Worm (Caenorhabditis elegans): ENCODE results near the gene set-3.
"Not testable (repeated sequence)": the region's sequence is repeated elsewhere in the genome, so short reads cannot be mapped to it uniquely, and the experiment has no call there.

The set-3 gene

ce11 chrIII:9682729-9683128 lies 11.6 kb downstream of the set-3 start, which contains the start of gene C07A9.5:
Gene C07A9.5, minus strand, starts transcription at chrIII:9682829.
- not testable (repeated sequence) for TF ChIP-seq zag-1, nhr-11, ZK546.5 (tag; optimal IDR thresholded peaks at IDR 0.05)

ce11 chrIII:9681206-9681605 lies 13.2 kb downstream of the set-3 start, which contains the start of gene C07A9.13:
Gene C07A9.13, minus strand, starts transcription at chrIII:9681306.
- not testable (repeated sequence) for TF ChIP-seq mbf-1 (tag; optimal IDR thresholded peaks at IDR 0.05); unc-55 (GFP tag; optimal IDR thresholded peaks at IDR 0.05); elt-1 (tag; optimal IDR thresholded peaks at IDR 0.05)

- TF ChIP-seq nhr-11 (tag; optimal IDR thresholded peaks at IDR 0.05) (no peak), ceh-16 (tag; optimal IDR thresholded peaks at IDR 0.05) (no peak), aly-2 (tag; optimal IDR thresholded peaks at IDR 0.05) (no peak), egl-27 (tag; optimal IDR thresholded peaks at IDR 0.05) (no peak), mdl-1 (tag; optimal IDR thresholded peaks at IDR 0.05) (no peak), skn-1 (tag; optimal IDR thresholded peaks at IDR 0.05) (no peak), nhr-21 (tag; optimal IDR thresholded peaks at IDR 0.05) (no peak), blmp-1 (tag; optimal IDR thresholded peaks at IDR 0.05; ENCODE audit: insufficient read depth) (no peak), F13H6.1 (tag; optimal IDR thresholded peaks at IDR 0.05) (no peak), R02D3.7 (tag; optimal IDR thresholded peaks at IDR 0.05) (no peak), lsy-2 (tag; optimal IDR thresholded peaks at IDR 0.05) (no peak), sem-4 (tag; optimal IDR thresholded peaks at IDR 0.05) (no peak), sma-9 (GFP tag; optimal IDR thresholded peaks at IDR 0.05) (no peak), sma-9 (tag; optimal IDR thresholded peaks at IDR 0.05) (no peak), lin-39 (tag; optimal IDR thresholded peaks at IDR 0.05) (no peak), unc-39 (tag; optimal IDR thresholded peaks at IDR 0.05) (no peak)
Observed at ce11 chrIII:9678819-9679218, 15.6 kb downstream of the set-3 start, which contains the start of gene ugt-60. Gene ugt-60, minus strand, starts transcription at chrIII:9679051.

ce11 chrIII:9669546-9669945 lies 24.8 kb downstream of the set-3 start:
- TF ChIP-seq nhr-11 (tag; optimal IDR thresholded peaks at IDR 0.05) (no peak), ZK546.5 (tag; optimal IDR thresholded peaks at IDR 0.05) (no peak), lin-39 (tag; optimal IDR thresholded peaks at IDR 0.05) (no peak)

ce11 chrIII:9667591-9668265 lies 26.6 kb downstream of the set-3 start, which contains the start of gene C07A9.9:
Gene C07A9.9, minus strand, starts transcription at chrIII:9667641.
- TF ChIP-seq dmd-4 (tag; optimal IDR thresholded peaks at IDR 0.05) (no peak), nhr-25 (tag; optimal IDR thresholded peaks at IDR 0.05) (peak; percentile 61), elt-1 (tag; optimal IDR thresholded peaks at IDR 0.05) (no peak), nhr-23 (tag; optimal IDR thresholded peaks at IDR 0.05) (no peak), mbf-1 (tag; optimal IDR thresholded peaks at IDR 0.05) (no peak), mdl-1 (tag; optimal IDR thresholded peaks at IDR 0.05) (peak; percentile 33 to 55), gmeb-1 (tag; optimal IDR thresholded peaks at IDR 0.05) (peak; percentile 41), sma-9 (GFP tag; optimal IDR thresholded peaks at IDR 0.05) (peak; percentile 75), sma-9 (tag; optimal IDR thresholded peaks at IDR 0.05) (no peak), unc-62 (GFP tag; optimal IDR thresholded peaks at IDR 0.05) (no peak), nhr-129 (tag; optimal IDR thresholded peaks at IDR 0.05) (peak; percentile 80), R02D3.7 (tag; optimal IDR thresholded peaks at IDR 0.05) (no peak), C34F6.9 (tag; optimal IDR thresholded peaks at IDR 0.05) (peak; percentile 69), Y55F3AM.14 (GFP tag; optimal IDR thresholded peaks at IDR 0.05) (peak; percentile 41), fos-1 (tag; optimal IDR thresholded peaks at IDR 0.05) (peak; percentile 60), nhr-21 (tag; optimal IDR thresholded peaks at IDR 0.05) (peak; percentile 73), aly-2 (tag; optimal IDR thresholded peaks at IDR 0.05) (no peak), mab-5 (tag; optimal IDR thresholded peaks at IDR 0.05) (peak; percentile 36), sem-4 (tag; optimal IDR thresholded peaks at IDR 0.05) (peak; percentile 13), zag-1 (tag; optimal IDR thresholded peaks at IDR 0.05) (peak; percentile 88), nhr-77 (tag; optimal IDR thresholded peaks at IDR 0.05) (no peak), ama-1 (optimal IDR thresholded peaks at IDR 0.05) (no peak), nhr-6 (tag; optimal IDR thresholded peaks at IDR 0.05) (no peak), ZK546.5 (tag; optimal IDR thresholded peaks at IDR 0.05) (peak; percentile 9), snpc-4 (tag; optimal IDR thresholded peaks at IDR 0.05) (peak; percentile 52), unc-39 (tag; optimal IDR thresholded peaks at IDR 0.05) (no peak), ceh-16 (tag; optimal IDR thresholded peaks at IDR 0.05) (peak; percentile 54), nhr-12 (tag; optimal IDR thresholded peaks at IDR 0.05) (no peak), alr-1 (tag; optimal IDR thresholded peaks at IDR 0.05) (no peak), ztf-4 (tag; optimal IDR thresholded peaks at IDR 0.05) (no peak), F13H6.1 (tag; optimal IDR thresholded peaks at IDR 0.05) (peak; percentile 84), lin-11 (tag; optimal IDR thresholded peaks at IDR 0.05) (peak; percentile 43), crh-2 (tag; optimal IDR thresholded peaks at IDR 0.05) (peak; percentile 51), sma-3 (GFP tag; optimal IDR thresholded peaks at IDR 0.05) (peak; percentile 51), egl-27 (tag; optimal IDR thresholded peaks at IDR 0.05) (peak; percentile 79), ztf-1 (GFP tag; conservative IDR thresholded peaks at IDR 0.05) (no peak), nhr-11 (tag; optimal IDR thresholded peaks at IDR 0.05) (no peak)
